Fruit fly (Drosophila melanogaster): ENCODE data around the gene S-Lap1.
A peak's percentile ranks its signal among the peaks of the same experiment; 100 is the strongest.

Gene S-Lap1

dm6 chr3L:8584086-8584485 is 32.9 kb upstream of the S-Lap1 start (continued):
- no peak for TF ChIP-seq CG30431 (GFP tag; optimal IDR thresholded peaks at IDR 0.05)
- no peak for TF ChIP-seq CG15269 (tag; optimal IDR thresholded peaks at IDR 0.05)
- TF ChIP-seq NC2α (GFP tag; optimal IDR thresholded peaks at IDR 0.05) = peak; percentile 13
- no peak for TF ChIP-seq Trl (optimal IDR thresholded peaks at IDR 0.05)
- TF ChIP-seq Trl (GFP tag; optimal IDR thresholded peaks at IDR 0.05) = peak; percentile 53
- TF ChIP-seq disco-r (GFP tag; optimal IDR thresholded peaks at IDR 0.05) = peak; percentile 37
- no peak for TF ChIP-seq CG30020 (tag; optimal IDR thresholded peaks at IDR 0.05)
- no peak for TF ChIP-seq CG13287 (GFP tag; IDR thresholded peaks at IDR 0.05; ENCODE audit: partially characterized antibody)
- TF ChIP-seq maf-S (GFP tag; optimal IDR thresholded peaks at IDR 0.05) = peak; percentile 1
- TF ChIP-seq CG6654 (GFP tag; optimal IDR thresholded peaks at IDR 0.05) = no peak
- peak; percentile 46 for TF ChIP-seq her (GFP tag; optimal IDR thresholded peaks at IDR 0.05)
- TF ChIP-seq Elba2 (GFP tag; optimal IDR thresholded peaks at IDR 0.05) = no peak
- TF ChIP-seq bbx (GFP tag; IDR thresholded peaks at IDR 0.05; ENCODE audit: partially characterized antibody) = no peak
- peak; percentile 16 for TF ChIP-seq Antp (GFP tag; optimal IDR thresholded peaks at IDR 0.05)
- no peak for TF ChIP-seq CG4854 (GFP tag; optimal IDR thresholded peaks at IDR 0.05)
- no peak; the same call in 2 of the 3 replicates for TF ChIP-seq ci (GFP tag; IDR thresholded peaks at IDR 0.05)
- TF ChIP-seq CG31388 (GFP tag; optimal IDR thresholded peaks at IDR 0.05) = no peak
- no peak for TF ChIP-seq Neu2 (GFP tag; optimal IDR thresholded peaks at IDR 0.05; ENCODE audit: borderline replicate concordance)
- TF ChIP-seq CG11093 (GFP tag; IDR thresholded peaks at IDR 0.05) = no peak
- no peak for TF ChIP-seq Sry-β (GFP tag; optimal IDR thresholded peaks at IDR 0.05)
- TF ChIP-seq Hsf (GFP tag; optimal IDR thresholded peaks at IDR 0.05) = no peak
- no peak for TF ChIP-seq Rx (GFP tag; IDR thresholded peaks at IDR 0.05)
- peak; percentile 75 for TF ChIP-seq CG12071 (GFP tag; optimal IDR thresholded peaks at IDR 0.05)
- peak; percentile 22 for TF ChIP-seq Sox102F (GFP tag; optimal IDR thresholded peaks at IDR 0.05)
- TF ChIP-seq CG3281 (GFP tag; optimal IDR thresholded peaks at IDR 0.05) = peak; percentile 59
- no peak for TF ChIP-seq bsh (GFP tag; optimal IDR thresholded peaks at IDR 0.05)
- no peak for TF ChIP-seq vnd (GFP tag; IDR thresholded peaks at IDR 0.05; ENCODE audit: partially characterized antibody)
- TF ChIP-seq CG31365 (tag; optimal IDR thresholded peaks at IDR 0.05) = peak; percentile 26
- peak; percentile 12 for TF ChIP-seq pho (GFP tag; optimal IDR thresholded peaks at IDR 0.05)
- peak; percentile 76 for TF ChIP-seq sens (GFP tag)
- peak; percentile 49 for TF ChIP-seq NK7.1 (GFP tag; optimal IDR thresholded peaks at IDR 0.05)
- TF ChIP-seq luna (GFP tag; optimal IDR thresholded peaks at IDR 0.05) = peak; percentile 8
- peak; percentile 56 for TF ChIP-seq CG12769 (tag; optimal IDR thresholded peaks at IDR 0.05)
- no peak for TF ChIP-seq otp (GFP tag; IDR thresholded peaks at IDR 0.05)
- no peak for TF ChIP-seq CG32772 (GFP tag; IDR thresholded peaks at IDR 0.05)
- TF ChIP-seq CG10959 (GFP tag; IDR thresholded peaks at IDR 0.05) = no peak
- peak; percentile 59; the same call in 1 of the 2 replicates for TF ChIP-seq sob (GFP tag; IDR thresholded peaks at IDR 0.05)
- peak; percentile 82 for TF ChIP-seq lab (GFP tag; optimal IDR thresholded peaks at IDR 0.05)
- peak; percentile 41 for TF ChIP-seq sd (tag; optimal IDR thresholded peaks at IDR 0.05)
- TF ChIP-seq Blimp-1 (GFP tag; optimal IDR thresholded peaks at IDR 0.05) = peak; percentile 31
- TF ChIP-seq CG18476 (GFP tag; optimal IDR thresholded peaks at IDR 0.05) = peak; percentile 11
- TF ChIP-seq rib (GFP tag; IDR thresholded peaks at IDR 0.05) = 0 out of 2 replicates have a peak, but pooled peaks have one; percentile 31
- no peak for TF ChIP-seq sr (GFP tag; IDR thresholded peaks at IDR 0.05)
- peak; percentile 73 for TF ChIP-seq ATbp (GFP tag; optimal IDR thresholded peaks at IDR 0.05)
- no peak for TF ChIP-seq z (GFP tag; IDR thresholded peaks at IDR 0.05)
- peak; percentile 79 for TF ChIP-seq Atf6 (GFP tag; IDR thresholded peaks at IDR 0.05)
- TF ChIP-seq emc (GFP tag; optimal IDR thresholded peaks at IDR 0.05) = no peak
- TF ChIP-seq pum (GFP tag; optimal IDR thresholded peaks at IDR 0.05) = no peak
- no peak for TF ChIP-seq unc-4 (GFP tag; IDR thresholded peaks at IDR 0.05; ENCODE audit: partially characterized antibody)
- peak; percentile 44; the same call in 1 of the 2 replicates for TF ChIP-seq HLH3B (GFP tag; IDR thresholded peaks at IDR 0.05)
- peak; percentile 12 for TF ChIP-seq pnt (GFP tag; optimal IDR thresholded peaks at IDR 0.05)
- peak; percentile 15 for TF ChIP-seq CG9817 (tag; optimal IDR thresholded peaks at IDR 0.05)

All from whole organism, embryonic.